Worm (Caenorhabditis elegans): ENCODE data around the gene F18E9.4.

F18E9.4 gene

ce11 chrX:8564451-8564795, 15.9 kb upstream of the F18E9.4 start (continued):
- TF ChIP-seq tag-97 (GFP tag; IDR thresholded peaks at IDR 0.05), result no peak
- no peak for TF ChIP-seq daf-8 (GFP tag; IDR thresholded peaks at IDR 0.05)
- no peak for TF ChIP-seq Y5F2A.4 (GFP tag; optimal IDR thresholded peaks at IDR 0.05)
- no peak for TF ChIP-seq ceh-82 (tag; optimal IDR thresholded peaks at IDR 0.05)
- no peak for TF ChIP-seq nhr-41 (GFP tag; IDR thresholded peaks at IDR 0.05)
- TF ChIP-seq Y105C5A.15 (GFP tag; IDR thresholded peaks at IDR 0.05), result no peak
- no peak for TF ChIP-seq set-16 (GFP tag; IDR thresholded peaks at IDR 0.05)

ce11 chrX:8565810-8566416, 14.4 kb upstream of the F18E9.4 start:
- no peak for TF ChIP-seq nhr-102 (tag; optimal IDR thresholded peaks at IDR 0.05)
- peak; percentile 25 for TF ChIP-seq F37D6.2 (tag; optimal IDR thresholded peaks at IDR 0.05)
- peak; percentile 23 for TF ChIP-seq mes-2 (tag; optimal IDR thresholded peaks at IDR 0.05; ENCODE audit: poor library complexity, severe bottlenecking)
- TF ChIP-seq mdl-1 (tag; optimal IDR thresholded peaks at IDR 0.05), result peak; percentile 36 to 83
- peak; percentile 36 for TF ChIP-seq hlh-30 (tag; optimal IDR thresholded peaks at IDR 0.05; ENCODE audit: insufficient read depth)
- no peak for TF ChIP-seq jun-1 (tag; optimal IDR thresholded peaks at IDR 0.05)
- 0 out of 2 replicates have a peak, but pooled peaks have one; percentile 8 for TF ChIP-seq hmg-1.1 (GFP tag; IDR thresholded peaks at IDR 0.05)
- peak; percentile 19 for TF ChIP-seq mep-1 (tag; optimal IDR thresholded peaks at IDR 0.05)
- no peak for TF ChIP-seq Y105C5A.15 (GFP tag; IDR thresholded peaks at IDR 0.05)
- TF ChIP-seq unc-62 (GFP tag; optimal IDR thresholded peaks at IDR 0.05 in 1 of 2), result peak in 1 of 2 experiments; percentile 98
- no peak for TF ChIP-seq unc-62 (tag; optimal IDR thresholded peaks at IDR 0.05)
- peak; percentile 57 for TF ChIP-seq hlh-11 (tag; optimal IDR thresholded peaks at IDR 0.05)
- TF ChIP-seq fkh-10 (GFP tag; optimal IDR thresholded peaks at IDR 0.05), result peak; percentile 21
- no peak for TF ChIP-seq daf-16 (GFP tag; optimal IDR thresholded peaks at IDR 0.05)
- peak; percentile 2 for TF ChIP-seq daf-16 (tag; optimal IDR thresholded peaks at IDR 0.05)
- no peak for TF ChIP-seq spr-3 (GFP tag; optimal IDR thresholded peaks at IDR 0.05)
- no peak for TF ChIP-seq lin-15B (tag; optimal IDR thresholded peaks at IDR 0.05)
- peak; percentile 44 for TF ChIP-seq mxl-3 (GFP tag; optimal IDR thresholded peaks at IDR 0.05)
- TF ChIP-seq lsy-2 (tag; optimal IDR thresholded peaks at IDR 0.05), result peak in 1 of 2 experiments; percentile 14
- peak in 1 of 2 experiments; percentile 25 for TF ChIP-seq hif-1 (tag; optimal IDR thresholded peaks at IDR 0.05)
- peak; percentile 94 for TF ChIP-seq aha-1 (tag)

ce11 chrX:8566521-8567032, 13.7 kb upstream of the F18E9.4 start:
- no peak for TF ChIP-seq dve-1 (tag; optimal IDR thresholded peaks at IDR 0.05; ENCODE audit: insufficient read depth)
- peak; percentile 90 for TF ChIP-seq aha-1 (tag)
- TF ChIP-seq mep-1 (tag; optimal IDR thresholded peaks at IDR 0.05), result no peak
- TF ChIP-seq nhr-11 (tag; optimal IDR thresholded peaks at IDR 0.05), result peak; percentile 4
- no peak for TF ChIP-seq nhr-25 (tag; optimal IDR thresholded peaks at IDR 0.05; ENCODE audit: borderline replicate concordance, insufficient read depth)

ce11 chrX:8567166-8567565, 13.2 kb upstream of the F18E9.4 start:
- TF ChIP-seq pqm-1 (tag; optimal IDR thresholded peaks at IDR 0.05), result peak; percentile 85
- TF ChIP-seq lsy-2 (tag; optimal IDR thresholded peaks at IDR 0.05), result peak in 1 of 2 experiments; percentile 41
- peak in 1 of 2 experiments; percentile 54 for TF ChIP-seq mdl-1 (tag; optimal IDR thresholded peaks at IDR 0.05)
- TF ChIP-seq dve-1 (tag; optimal IDR thresholded peaks at IDR 0.05; ENCODE audit: insufficient read depth), result peak; percentile 93
- no peak for TF ChIP-seq daf-19 (GFP tag; conservative IDR thresholded peaks at IDR 0.05)
- TF ChIP-seq saeg-2 (GFP tag; IDR thresholded peaks at IDR 0.05), result no peak
- peak; percentile 89 for TF ChIP-seq lin-1 (GFP tag; IDR thresholded peaks at IDR 0.05)
- TF ChIP-seq duxl-1 (tag; optimal IDR thresholded peaks at IDR 0.05; ENCODE audit: poor library complexity), result no peak
- TF ChIP-seq nhr-48 (tag; optimal IDR thresholded peaks at IDR 0.05), result no peak
- TF ChIP-seq D1046.2 (GFP tag; IDR thresholded peaks at IDR 0.05), result no peak
- no peak for TF ChIP-seq ceh-62 (tag; optimal IDR thresholded peaks at IDR 0.05)
- TF ChIP-seq ceh-20 (GFP tag; IDR thresholded peaks at IDR 0.05), result peak; percentile 63; the same call in 1 of the 2 replicates
- TF ChIP-seq zfp-2 (tag; optimal IDR thresholded peaks at IDR 0.05), result no peak
- no peak for TF ChIP-seq nhr-11 (tag; optimal IDR thresholded peaks at IDR 0.05)
- TF ChIP-seq mxl-3 (GFP tag; optimal IDR thresholded peaks at IDR 0.05), result peak; percentile 60
- peak; percentile 26 for TF ChIP-seq T20F7.1 (GFP tag; optimal IDR thresholded peaks at IDR 0.05)
- TF ChIP-seq Y105C5A.15 (GFP tag; IDR thresholded peaks at IDR 0.05), result no peak
- TF ChIP-seq snpc-4 (tag; optimal IDR thresholded peaks at IDR 0.05), result no peak
- peak; percentile 100 for TF ChIP-seq tra-1 (GFP tag; IDR thresholded peaks at IDR 0.05)
- peak; percentile 96 for TF ChIP-seq dmd-6 (GFP tag; IDR thresholded peaks at IDR 0.05)
- TF ChIP-seq hlh-30 (tag; optimal IDR thresholded peaks at IDR 0.05; ENCODE audit: insufficient read depth), result peak; percentile 38
- no peak for TF ChIP-seq lin-13 (GFP tag; optimal IDR thresholded peaks at IDR 0.05)
